Worm (Caenorhabditis elegans) whole organism, L3 larva: ENCODE data around the gene B0222.11.

Source experiments
- ZK546.5 ChIP-seq: sonication (generic microtip); optimal IDR thresholded peaks from 2 replicates; lab custom pipeline; 2017; ENCODE audit warnings: missing biosample characterization, missing genetic modification characterization
- ama-1 ChIP-seq: fragments of 150-350 bp; optimal IDR thresholded peaks from 2 replicates; lab custom pipeline; 2018
- ceh-16 ChIP-seq: sonication (generic microtip); optimal IDR thresholded peaks from 2 replicates; lab custom pipeline; 2017; ENCODE audit warnings: missing biosample characterization, missing genetic modification characterization
- ceh-28 ChIP-seq: fragments of 150-350 bp; optimal IDR thresholded peaks from 2 replicates; lab custom pipeline; 2014; ENCODE audit warnings: missing biosample characterization, missing genetic modification reagents, missing genetic modification characterization
- ceh-82 ChIP-seq: fragments of 150-350 bp; optimal IDR thresholded peaks from 2 replicates; lab custom pipeline; 2014; ENCODE audit warnings: missing biosample characterization, missing genetic modification characterization
- ceh-9 ChIP-seq: sonication (generic microtip); optimal IDR thresholded peaks from 2 replicates; lab custom pipeline; 2018; ENCODE audit warnings: missing biosample characterization, missing genetic modification characterization
- daf-12 ChIP-seq: fragments of 150-350 bp; optimal IDR thresholded peaks from 2 replicates; lab custom pipeline; 2014; ENCODE audit warnings: missing biosample characterization, missing genetic modification reagents, missing genetic modification characterization
- egl-27 ChIP-seq: sonication (generic microtip); optimal IDR thresholded peaks from 4 replicates; lab custom pipeline; 2017; ENCODE audit warnings: missing biosample characterization, missing genetic modification reagents, missing genetic modification characterization
- elt-1 ChIP-seq: fragments of 150-350 bp; optimal IDR thresholded peaks from 2 replicates; lab custom pipeline; 2014; ENCODE audit warnings: missing biosample characterization, missing genetic modification characterization
- elt-2 ChIP-seq: sonication (generic microtip); optimal IDR thresholded peaks from 2 replicates; lab custom pipeline; 2016; ENCODE audit warnings: missing genetic modification reagents, mild to moderate bottlenecking, missing genetic modification characterization, missing compliant biosample characterization
- elt-3 ChIP-seq, 3 experiments: fragments of 150-350 bp in 1 of 3; sonication (generic microtip) in 2 of 3; optimal IDR thresholded peaks; 2 replicates in 2 of 3; 4 replicates in 1 of 3; lab custom pipeline; 2014 to 2017; ENCODE audit warnings: missing biosample characterization in 3 of 3, missing genetic modification characterization in 3 of 3
- eor-1 ChIP-seq, 2 experiments: fragments of 150-350 bp; optimal IDR thresholded peaks; 2 replicates each; lab custom pipeline; 2014 to 2018; ENCODE audit warnings: missing biosample characterization in 2 of 2, missing genetic modification characterization in 2 of 2
- fkh-10 ChIP-seq: sonication (generic microtip); optimal IDR thresholded peaks from 2 replicates; lab custom pipeline; 2017; ENCODE audit warnings: missing biosample characterization, missing genetic modification reagents, missing genetic modification characterization
- fkh-2 ChIP-seq: fragments of 150-350 bp; optimal IDR thresholded peaks from 2 replicates; lab custom pipeline; 2014; ENCODE audit warnings: missing biosample characterization, missing genetic modification reagents, missing genetic modification characterization
- fos-1 ChIP-seq: fragments of 150-350 bp; optimal IDR thresholded peaks from 2 replicates; lab custom pipeline; 2014; ENCODE audit warnings: missing biosample characterization, missing genetic modification characterization
- hmg-11 ChIP-seq: sonication (generic microtip); optimal IDR thresholded peaks from 2 replicates; lab custom pipeline; 2016; ENCODE audit warnings: missing genetic modification characterization, missing compliant biosample characterization
- jun-1 ChIP-seq: fragments of 150-350 bp; optimal IDR thresholded peaks from 2 replicates; lab custom pipeline; 2014; ENCODE audit warnings: missing biosample characterization, missing genetic modification reagents, missing genetic modification characterization
- lin-15B ChIP-seq: fragments of 150-350 bp; optimal IDR thresholded peaks from 2 replicates; lab custom pipeline; 2014; ENCODE audit warnings: missing biosample characterization, missing genetic modification characterization
- lin-39 ChIP-seq: fragments of 150-350 bp; optimal IDR thresholded peaks from 2 replicates; lab custom pipeline; 2018; ENCODE audit warnings: missing biosample characterization, missing genetic modification reagents, missing genetic modification characterization
- mdl-1 ChIP-seq: fragments of 150-350 bp; optimal IDR thresholded peaks from 2 replicates; lab custom pipeline; 2014; ENCODE audit warnings: missing biosample characterization, missing genetic modification characterization
- mml-1 ChIP-seq: fragments of 150-350 bp; sonication (generic microtip); optimal IDR thresholded peaks from 3 replicates; lab custom pipeline; 2014; ENCODE audit warnings: missing biosample characterization, missing genetic modification characterization
- nfya-1 ChIP-seq: sonication (generic microtip); optimal IDR thresholded peaks from 2 replicates; lab custom pipeline; 2017; ENCODE audit warnings: missing genetic modification characterization, mild to moderate bottlenecking, missing compliant biosample characterization, antibody characterized with exemption, moderate library complexity; ENCODE audit not compliant: insufficient read depth
- nhr-11 ChIP-seq: fragments of 150-350 bp; optimal IDR thresholded peaks from 2 replicates; lab custom pipeline; 2014; ENCODE audit warnings: missing biosample characterization, missing genetic modification characterization
- nhr-237 ChIP-seq: fragments of 150-350 bp; optimal IDR thresholded peaks from 2 replicates; lab custom pipeline; 2014; ENCODE audit warnings: missing biosample characterization, missing genetic modification characterization
- nhr-25 ChIP-seq: sonication (generic microtip); optimal IDR thresholded peaks from 2 replicates; lab custom pipeline; 2017; ENCODE audit warnings: missing biosample characterization, missing genetic modification characterization
- nhr-43 ChIP-seq: sonication (generic microtip); optimal IDR thresholded peaks from 2 replicates; lab custom pipeline; 2016; ENCODE audit warnings: mild to moderate bottlenecking, missing genetic modification characterization, missing compliant biosample characterization; ENCODE audit not compliant: poor library complexity, severe bottlenecking
- nhr-67 ChIP-seq: fragments of 150-350 bp; optimal IDR thresholded peaks from 2 replicates; lab custom pipeline; 2014; ENCODE audit warnings: missing biosample characterization, missing genetic modification characterization
- nhr-76 ChIP-seq: fragments of 150-350 bp; sonication (generic microtip); optimal IDR thresholded peaks from 5 replicates; lab custom pipeline; 2014; ENCODE audit warnings: missing biosample characterization, missing genetic modification characterization
- nhr-77 ChIP-seq: fragments of 150-350 bp; optimal IDR thresholded peaks from 2 replicates; lab custom pipeline; 2014; ENCODE audit warnings: missing biosample characterization, missing genetic modification characterization
- pha-4 ChIP-seq: fragments of 150-350 bp; optimal IDR thresholded peaks from 2 replicates; lab custom pipeline; 2014; ENCODE audit warnings: missing biosample characterization, missing genetic modification reagents, missing genetic modification characterization
- sea-2 ChIP-seq: fragments of 150-350 bp; sonication (generic microtip); optimal IDR thresholded peaks from 4 replicates; lab custom pipeline; 2014; ENCODE audit warnings: missing biosample characterization, missing genetic modification reagents, missing genetic modification characterization
- snpc-4 ChIP-seq: fragments of 150-350 bp; optimal IDR thresholded peaks from 2 replicates; lab custom pipeline; 2014; ENCODE audit warnings: missing biosample characterization, missing genetic modification characterization
- unc-39 ChIP-seq: sonication (generic microtip); optimal IDR thresholded peaks from 4 replicates; lab custom pipeline; 2017; ENCODE audit warnings: missing biosample characterization, missing genetic modification characterization
- ztf-11 ChIP-seq: fragments of 150-350 bp; optimal IDR thresholded peaks from 2 replicates; lab custom pipeline; 2014; ENCODE audit warnings: missing biosample characterization, missing genetic modification characterization

B0222.11 gene

ce11 chrV:9162118-9162729 lies 5.8 kb downstream of the B0222.11 start:
- TF ChIP-seq ama-1 (lab: Kevin White, UChicago) = no peak
- TF ChIP-seq nhr-76 (tag; lab: Kevin White, UChicago) = no peak
- TF ChIP-seq lin-39 = no peak
- TF ChIP-seq lin-15B (tag; lab: Kevin White, UChicago) = no peak
- TF ChIP-seq ceh-16 = no peak
- TF ChIP-seq elt-1 = no peak
- no peak for TF ChIP-seq nhr-43 (tag; lab: Kevin White, UChicago)
- TF ChIP-seq pha-4 (tag; lab: Kevin White, UChicago) = no peak

- TF ChIP-seq nfya-1 (tag; lab: Kevin White, UChicago) = peak; percentile 17
- no peak for TF ChIP-seq ZK546.5 (tag; lab: Kevin White, UChicago)
- TF ChIP-seq egl-27 = no peak
- TF ChIP-seq unc-39 (tag; lab: Kevin White, UChicago) = no peak
- no peak for TF ChIP-seq ceh-82 (tag; lab: Kevin White, UChicago)
- peak; percentile 73 for TF ChIP-seq ama-1 (lab: Kevin White, UChicago)
- TF ChIP-seq mdl-1 (tag; lab: Kevin White, UChicago) = no peak
- peak; percentile 70 for TF ChIP-seq nhr-25 (tag; lab: Kevin White, UChicago)
- no peak for TF ChIP-seq fkh-10 (GFP tag; lab: Kevin White, UChicago)
- no peak for TF ChIP-seq hmg-11
- no peak for TF ChIP-seq ztf-11 (tag; lab: Kevin White, UChicago)
- TF ChIP-seq mml-1 (tag; lab: Kevin White, UChicago) = no peak
- TF ChIP-seq elt-2 = no peak
- no peak for TF ChIP-seq daf-12 (tag; lab: Kevin White, UChicago)
- no peak for TF ChIP-seq nhr-237
- TF ChIP-seq ceh-9 = no peak
- peak in 1 of 3 experiments; percentile 12 for TF ChIP-seq elt-3 (tag; optimal IDR thresholded peaks at IDR 0.05; lab: Kevin White, UChicago)
- TF ChIP-seq sea-2 = no peak
- no peak for TF ChIP-seq fos-1 (tag; lab: Kevin White, UChicago)
- TF ChIP-seq elt-1 = no peak
- peak; percentile 57 for TF ChIP-seq nhr-43 (tag; lab: Kevin White, UChicago)
- no peak for TF ChIP-seq nhr-11
- no peak for TF ChIP-seq eor-1 (tag; optimal IDR thresholded peaks at IDR 0.05; lab: Kevin White, UChicago)
Observed at ce11 chrV:9160224-9160886, 7.6 kb downstream of the B0222.11 start, which contains the start of gene col-144. TSS of gene col-144 (minus strand) at chrV:9160642.

ce11 chrV:9159146-9159717 lies 8.8 kb downstream of the B0222.11 start:
- TF ChIP-seq ama-1 (lab: Kevin White, UChicago) = peak; percentile 68
- peak; percentile 34 for TF ChIP-seq nfya-1 (tag; lab: Kevin White, UChicago)
- peak; percentile 88 for TF ChIP-seq nhr-25 (tag; lab: Kevin White, UChicago)

ce11 chrV:9157597-9157996 lies 10.4 kb downstream of the B0222.11 start:
- TF ChIP-seq elt-2 (no peak), nhr-76 (tag; lab: Kevin White, UChicago) (no peak), fkh-10 (GFP tag; lab: Kevin White, UChicago) (peak; percentile 96)

- TF ChIP-seq nhr-237 (no peak), nhr-43 (tag; lab: Kevin White, UChicago) (no peak), nfya-1 (tag; lab: Kevin White, UChicago) (no peak), ceh-9 (no peak), mml-1 (tag; lab: Kevin White, UChicago) (no peak), snpc-4 (no peak), nhr-67 (tag; lab: Kevin White, UChicago) (no peak), ceh-28 (tag; lab: Kevin White, UChicago) (no peak), nhr-77 (tag; lab: Kevin White, UChicago) (no peak), ZK546.5 (tag; lab: Kevin White, UChicago) (no peak), nhr-76 (tag; lab: Kevin White, UChicago) (no peak), jun-1 (tag; lab: Kevin White, UChicago) (no peak), nhr-25 (tag; lab: Kevin White, UChicago) (no peak), fkh-2 (tag; lab: Kevin White, UChicago) (no peak), ceh-82 (tag; lab: Kevin White, UChicago) (no peak)
Observed at ce11 chrV:9156679-9157078, 11.3 kb downstream of the B0222.11 start, which contains the start of gene B0222.15. TSS of gene B0222.15 (minus strand) at chrV:9156779.
